Worm (Caenorhabditis elegans): ENCODE results near the gene clec-212.
A peak's percentile ranks its signal among the peaks of the same experiment; 100 is the strongest.

DNA sequence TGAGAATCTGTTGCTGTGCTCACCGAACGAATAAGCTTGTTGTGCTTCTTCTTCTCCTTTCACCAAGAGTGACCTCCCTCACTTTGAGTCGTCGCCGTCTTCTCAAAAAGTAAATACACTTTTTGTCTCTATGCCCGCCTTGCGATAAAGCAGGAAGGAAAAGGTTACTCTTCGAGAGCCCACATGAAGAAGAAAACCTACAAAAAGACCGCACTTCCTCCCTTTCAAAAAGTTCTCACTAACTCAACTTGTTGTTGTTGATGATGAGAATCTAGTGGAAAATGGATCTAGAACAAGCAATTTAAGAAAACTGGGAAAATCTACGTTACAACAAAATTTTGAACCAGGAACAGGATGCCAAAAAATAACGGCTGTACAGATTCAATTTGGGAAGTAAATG, 20.3 kb upstream of the clec-212 start, which contains the start of gene C50E3.6:
- TF ChIP-seq lin-39 (tag; optimal IDR thresholded peaks at IDR 0.05) (no peak), lin-35 (GFP tag; optimal IDR thresholded peaks at IDR 0.05) (no peak), unc-62 (GFP tag; optimal IDR thresholded peaks at IDR 0.05) (no peak), ceh-82 (tag; optimal IDR thresholded peaks at IDR 0.05) (no peak), rnt-1 (tag; optimal IDR thresholded peaks at IDR 0.05) (no peak), sptf-1 (tag; optimal IDR thresholded peaks at IDR 0.05) (no peak), snpc-4 (tag; optimal IDR thresholded peaks at IDR 0.05) (no peak), fkh-10 (GFP tag; optimal IDR thresholded peaks at IDR 0.05) (peak; percentile 49)
